Fruit fly (Drosophila melanogaster): ENCODE measurements around the gene CG32085.

The CG32085 gene

dm6 chr3L:11721498-11721946 is 41.4 kb upstream of the CG32085 start (continued):
- TF ChIP-seq CG4282 (GFP tag; optimal IDR thresholded peaks at IDR 0.05) (no peak), CG14710 (tag; optimal IDR thresholded peaks at IDR 0.05) (no peak), Ada2b (GFP tag; IDR thresholded peaks at IDR 0.05) (peak; percentile 57), HLH3B (GFP tag; IDR thresholded peaks at IDR 0.05) (no peak), ind (GFP tag; optimal IDR thresholded peaks at IDR 0.05) (no peak), gsb-n (tag; optimal IDR thresholded peaks at IDR 0.05) (no peak), CG12236 (GFP tag; optimal IDR thresholded peaks at IDR 0.05) (no peak), Neu2 (GFP tag; optimal IDR thresholded peaks at IDR 0.05; ENCODE audit: borderline replicate concordance) (no peak), CG9876 (GFP tag; optimal IDR thresholded peaks at IDR 0.05) (no peak), Hmr (GFP tag; optimal IDR thresholded peaks at IDR 0.05) (peak; percentile 38), CG1024 (GFP tag; IDR thresholded peaks at IDR 0.05) (no peak), HLHmδ (GFP tag; optimal IDR thresholded peaks at IDR 0.05) (no peak), GATAe (GFP tag; conservative IDR thresholded peaks at IDR 0.05) (no peak), Kr (GFP tag; optimal IDR thresholded peaks at IDR 0.05) (no peak), CG6654 (GFP tag; optimal IDR thresholded peaks at IDR 0.05) (no peak), al (GFP tag; IDR thresholded peaks at IDR 0.05) (peak; percentile 29; the same call in 1 of the 2 replicates), CG7987 (GFP tag; optimal IDR thresholded peaks at IDR 0.05) (peak; percentile 96), lov (optimal IDR thresholded peaks at IDR 0.05) (no peak), lov (GFP tag; IDR thresholded peaks at IDR 0.05) (no peak), CG30403 (GFP tag; optimal IDR thresholded peaks at IDR 0.05) (peak; percentile 12), maf-S (GFP tag; optimal IDR thresholded peaks at IDR 0.05) (no peak), CG2120 (GFP tag; optimal IDR thresholded peaks at IDR 0.05) (peak; percentile 54), tx (GFP tag; optimal IDR thresholded peaks at IDR 0.05) (no peak), pita (GFP tag; optimal IDR thresholded peaks at IDR 0.05) (no peak), gem (tag; optimal IDR thresholded peaks at IDR 0.05) (peak; percentile 50)

dm6 chr3L:11720780-11721179 is 40.6 kb upstream of the CG32085 start, which contains the start of gene Bmcp:
Bmcp (plus strand) TSS chr3L:11720934.
- TF ChIP-seq zfh1 (GFP tag; IDR thresholded peaks at IDR 0.05) (no peak), Fer2 (tag; optimal IDR thresholded peaks at IDR 0.05) (no peak), CoRest (tag; optimal IDR thresholded peaks at IDR 0.05) (peak; percentile 35), Side (GFP tag; optimal IDR thresholded peaks at IDR 0.05) (no peak), CG31441 (GFP tag; IDR thresholded peaks at IDR 0.05) (peak; percentile 33; the same call in 1 of the 2 replicates), bsh (GFP tag; optimal IDR thresholded peaks at IDR 0.05) (no peak), CG2875 (GFP tag; optimal IDR thresholded peaks at IDR 0.05) (no peak), pho (GFP tag; optimal IDR thresholded peaks at IDR 0.05) (peak; percentile 16), CG12219 (GFP tag; optimal IDR thresholded peaks at IDR 0.05) (no peak), Mes4 (GFP tag; optimal IDR thresholded peaks at IDR 0.05) (no peak), CG11093 (GFP tag; IDR thresholded peaks at IDR 0.05) (no peak), NK7.1 (GFP tag; optimal IDR thresholded peaks at IDR 0.05) (no peak), Bdp1 (GFP tag; optimal IDR thresholded peaks at IDR 0.05) (no peak), en (GFP tag; optimal IDR thresholded peaks at IDR 0.05) (no peak), CG12104 (GFP tag; optimal IDR thresholded peaks at IDR 0.05) (no peak), dan (GFP tag; IDR thresholded peaks at IDR 0.05) (no peak), zen (tag; optimal IDR thresholded peaks at IDR 0.05) (no peak), CG7839 (tag; optimal IDR thresholded peaks at IDR 0.05) (peak; percentile 12), CG34376 (GFP tag; optimal IDR thresholded peaks at IDR 0.05) (no peak), lbe (GFP tag; optimal IDR thresholded peaks at IDR 0.05) (no peak), Hr51 (GFP tag; optimal IDR thresholded peaks at IDR 0.05) (no peak), Fer1 (GFP tag; optimal IDR thresholded peaks at IDR 0.05) (peak; percentile 35), slou (GFP tag; optimal IDR thresholded peaks at IDR 0.05) (no peak), sim (GFP tag; IDR thresholded peaks at IDR 0.05) (no peak), Atf6 (GFP tag; IDR thresholded peaks at IDR 0.05) (no peak), CG33213 (GFP tag; optimal IDR thresholded peaks at IDR 0.05) (peak; percentile 26), CG10431 (GFP tag; optimal IDR thresholded peaks at IDR 0.05) (no peak), CG4282 (GFP tag; optimal IDR thresholded peaks at IDR 0.05) (no peak), Bteb2 (GFP tag; optimal IDR thresholded peaks at IDR 0.05) (no peak)

Measured in whole organism, embryonic.